Worm (Caenorhabditis elegans): ENCODE results near the gene zipt-16.

ce11 chrV:11497475-11497874, 34.7 kb downstream of the zipt-16 start:
- no peak for TF ChIP-seq dao-5 (tag; optimal IDR thresholded peaks at IDR 0.05)
- no peak for TF ChIP-seq him-1 (tag; optimal IDR thresholded peaks at IDR 0.05)

All from whole organism, L4/young adult.